Worm (Caenorhabditis elegans) whole organism, midembryonic: ENCODE results near the gene zzz-1.

Experiments
- T22C8.4 ChIP-seq: fragments of 200-800 bp; sonication (Bioruptor generic); IDR thresholded peaks from 2 replicates; pipeline ENCODE4 v1.3.6; 2022; ENCODE audit warnings: missing genetic modification characterization, missing compliant biosample characterization
- cog-1 ChIP-seq: sonication (generic microtip); optimal IDR thresholded peaks from 2 replicates; lab custom pipeline; 2016; ENCODE audit warnings: missing genetic modification characterization, missing compliant biosample characterization
- flt-1 ChIP-seq: fragments of 200-800 bp; sonication (Bioruptor generic); IDR thresholded peaks from 2 replicates; pipeline ENCODE4 v1.3.6; 2022; ENCODE audit warnings: missing genetic modification characterization, missing compliant biosample characterization
- klf-2 ChIP-seq: fragments of 200-800 bp; sonication (Bioruptor generic); conservative IDR thresholded peaks from 2 replicates; pipeline ENCODE4 v1.3.6; 2022; ENCODE audit warnings: missing genetic modification reagents, missing genetic modification characterization, missing compliant biosample characterization
- med-1 ChIP-seq: sonication (generic microtip); optimal IDR thresholded peaks from 2 replicates; lab custom pipeline; 2017; ENCODE audit warnings: missing genetic modification characterization, mild to moderate bottlenecking, missing compliant biosample characterization, antibody characterized with exemption, missing genetic modification reagents; ENCODE audit not compliant: insufficient read depth
- ref-1 ChIP-seq: fragments of 200-800 bp; sonication (Bioruptor generic); conservative IDR thresholded peaks from 2 replicates; pipeline ENCODE4 v1.3.6; 2022; ENCODE audit warnings: missing genetic modification reagents, missing genetic modification characterization, missing compliant biosample characterization
- tab-1 ChIP-seq: fragments of 200-800 bp; sonication (Bioruptor generic); IDR thresholded peaks from 2 replicates; pipeline ENCODE4 v1.3.6; 2022; ENCODE audit warnings: missing genetic modification characterization, missing compliant biosample characterization
- ztf-23 ChIP-seq: fragments of 200-800 bp; sonication (Bioruptor generic); IDR thresholded peaks from 2 replicates; pipeline ENCODE4 v1.3.6; 2022; ENCODE audit warnings: missing genetic modification reagents, missing genetic modification characterization, missing compliant biosample characterization
- ztf-29 ChIP-seq: fragments of 200-800 bp; sonication (Bioruptor generic); IDR thresholded peaks from 2 replicates; pipeline ENCODE4 v1.3.6; 2022; ENCODE audit warnings: missing genetic modification reagents, missing genetic modification characterization, missing compliant biosample characterization

zzz-1 gene

ce11 chrV:10932411-10932810, 23.4 kb upstream of the zzz-1 start, which contains the start of gene F58B4.5:
Gene F58B4.5, plus strand, starts transcription at chrV:10932693.
- TF ChIP-seq ztf-29 (GFP tag; lab: Robert Waterston, UW) (no peak), flt-1 (GFP tag; lab: Robert Waterston, UW) (no peak), klf-2 (GFP tag; lab: Robert Waterston, UW) (no peak), tab-1 (no peak), med-1 (GFP tag; lab: Kevin White, UChicago) (no peak), ref-1 (GFP tag; lab: Robert Waterston, UW) (no peak), cog-1 (no peak)

DNA sequence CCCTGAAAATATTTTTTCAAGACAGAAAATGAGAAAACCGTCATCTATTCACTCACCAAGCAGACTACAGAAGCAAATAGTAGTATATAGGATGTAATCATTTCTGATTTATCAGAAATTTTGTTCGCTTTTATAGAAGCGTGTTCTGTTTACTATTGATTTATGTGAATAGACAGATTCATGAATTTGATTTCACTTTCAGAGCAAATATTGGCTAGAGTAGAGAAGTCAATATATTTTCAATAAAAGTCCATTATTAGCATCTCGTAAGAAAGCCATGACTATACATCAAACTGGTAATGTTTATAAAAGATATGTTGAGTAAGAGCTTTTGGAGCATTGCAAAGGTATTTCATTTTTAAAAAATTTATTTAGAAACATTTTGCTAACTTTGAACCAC, 22.2 kb upstream of the zzz-1 start, which contains the start of gene scvp-1:
scvp-1 (minus strand) TSS at position 101 of the 400 bp plus-strand sequence.
- TF ChIP-seq klf-2 (GFP tag; lab: Robert Waterston, UW) (no peak), tab-1 (no peak), flt-1 (GFP tag; lab: Robert Waterston, UW) (no peak), ref-1 (GFP tag; lab: Robert Waterston, UW) (no peak), med-1 (GFP tag; lab: Kevin White, UChicago) (no peak), ztf-29 (GFP tag; lab: Robert Waterston, UW) (no peak), cog-1 (no peak), T22C8.4 (GFP tag; lab: Robert Waterston, UW) (no peak), ztf-23 (GFP tag; lab: Robert Waterston, UW) (no peak)

- no peak for TF ChIP-seq tab-1
- no peak for TF ChIP-seq T22C8.4 (GFP tag; lab: Robert Waterston, UW)
- TF ChIP-seq flt-1 (GFP tag; lab: Robert Waterston, UW): no peak
- no peak for TF ChIP-seq klf-2 (GFP tag; lab: Robert Waterston, UW)
- TF ChIP-seq cog-1: no peak
- no peak for TF ChIP-seq ref-1 (GFP tag; lab: Robert Waterston, UW)
- no peak for TF ChIP-seq ztf-29 (GFP tag; lab: Robert Waterston, UW)
- TF ChIP-seq ztf-23 (GFP tag; lab: Robert Waterston, UW): no peak
- TF ChIP-seq med-1 (GFP tag; lab: Kevin White, UChicago): no peak
These were observed 20.5 kb upstream of the zzz-1 start, which contains the start of gene F58B4.3 for ce11 chrV:10929511-10929910. Gene F58B4.3, plus strand, starts transcription at chrV:10929811.

- no peak for TF ChIP-seq klf-2 (GFP tag; lab: Robert Waterston, UW)
- TF ChIP-seq med-1 (GFP tag; lab: Kevin White, UChicago): no peak
- TF ChIP-seq ref-1 (GFP tag; lab: Robert Waterston, UW): no peak
- no peak for TF ChIP-seq cog-1
- TF ChIP-seq tab-1: no peak
- no peak for TF ChIP-seq ztf-23 (GFP tag; lab: Robert Waterston, UW)
- no peak for TF ChIP-seq flt-1 (GFP tag; lab: Robert Waterston, UW)
- TF ChIP-seq ztf-29 (GFP tag; lab: Robert Waterston, UW): no peak
- TF ChIP-seq T22C8.4 (GFP tag; lab: Robert Waterston, UW): no peak
These were observed 16.7 kb upstream of the zzz-1 start for ce11 chrV:10925658-10926057.

DNA sequence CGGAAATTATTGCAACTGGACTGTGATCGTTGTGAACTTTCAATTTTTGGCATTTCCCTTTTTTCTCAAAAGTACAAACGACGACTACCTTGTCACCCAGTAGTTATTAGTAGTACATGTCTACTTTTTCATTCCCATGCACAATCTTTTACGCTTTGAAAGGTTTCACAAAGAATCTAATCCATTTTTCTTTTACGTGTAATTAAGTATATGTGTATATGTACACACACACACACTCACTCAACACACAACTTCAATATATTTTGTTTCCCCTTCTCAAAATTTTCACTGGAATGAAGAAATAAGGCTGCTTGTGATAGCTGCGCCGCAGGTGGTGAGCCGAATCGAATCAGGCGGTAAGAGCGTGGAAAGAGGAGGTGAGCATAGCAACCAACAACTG, 15.8 kb upstream of the zzz-1 start, which contains the start of gene F58B4.6:
F58B4.6 (plus strand) TSS at position 301 of the 400 bp plus-strand sequence.
- TF ChIP-seq cog-1 (no peak), flt-1 (GFP tag; lab: Robert Waterston, UW) (no peak), T22C8.4 (GFP tag; lab: Robert Waterston, UW) (no peak), tab-1 (no peak), klf-2 (GFP tag; lab: Robert Waterston, UW) (no peak), med-1 (GFP tag; lab: Kevin White, UChicago) (no peak), ztf-29 (GFP tag; lab: Robert Waterston, UW) (no peak), ztf-23 (GFP tag; lab: Robert Waterston, UW) (no peak), ref-1 (GFP tag; lab: Robert Waterston, UW) (no peak)

ce11 chrV:10923229-10923628, 14.3 kb upstream of the zzz-1 start, which contains the start of gene F58B4.7:
Gene F58B4.7, minus strand, starts transcription at chrV:10923329.
- TF ChIP-seq klf-2 (GFP tag; lab: Robert Waterston, UW) (no peak), ztf-29 (GFP tag; lab: Robert Waterston, UW) (no peak), med-1 (GFP tag; lab: Kevin White, UChicago) (no peak), flt-1 (GFP tag; lab: Robert Waterston, UW) (no peak)

DNA sequence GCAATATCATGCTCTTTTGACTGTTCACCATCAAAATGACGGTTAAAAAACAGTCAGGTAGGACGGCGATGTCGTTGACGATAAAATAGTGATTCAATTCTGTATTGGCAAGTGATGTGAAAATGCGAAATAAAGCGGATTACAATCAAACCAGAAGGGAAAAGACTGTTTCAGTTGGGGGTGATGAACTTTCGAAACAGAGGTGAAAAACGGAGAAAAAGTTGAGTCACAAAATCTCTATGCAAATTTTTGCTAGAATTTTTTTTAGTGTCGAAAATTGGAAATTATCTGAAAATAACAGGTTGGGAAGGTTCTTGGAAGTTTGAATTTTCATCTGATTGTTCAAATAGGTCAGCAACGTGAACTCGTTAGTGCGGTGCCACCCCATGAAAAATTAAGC, 12.8 kb upstream of the zzz-1 start, which contains the start of gene nas-31:
nas-31 (minus strand) TSS at position 101 of the 400 bp plus-strand sequence.
- no peak for TF ChIP-seq tab-1
- TF ChIP-seq ztf-29 (GFP tag; lab: Robert Waterston, UW): no peak
- no peak for TF ChIP-seq T22C8.4 (GFP tag; lab: Robert Waterston, UW)
- TF ChIP-seq ztf-23 (GFP tag; lab: Robert Waterston, UW): no peak
- no peak for TF ChIP-seq flt-1 (GFP tag; lab: Robert Waterston, UW)

DNA sequence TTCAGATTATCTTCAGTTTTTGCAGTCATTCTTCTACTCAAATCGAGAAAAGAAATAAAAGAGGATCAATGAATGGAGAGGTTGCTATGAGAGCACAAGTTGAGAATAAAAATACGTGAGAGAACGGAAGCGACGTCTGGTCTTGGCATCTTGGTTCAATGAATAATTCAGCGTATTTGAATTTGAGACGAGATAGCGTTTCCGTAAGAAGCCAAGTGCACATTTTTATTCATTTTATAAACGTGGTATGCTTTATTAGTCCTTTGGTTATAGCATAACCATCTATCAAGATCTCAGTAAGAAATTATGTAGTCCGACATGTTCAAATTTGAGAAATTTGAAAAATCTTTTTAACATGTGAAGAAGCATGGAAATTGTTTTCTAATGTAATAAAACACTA, 9.4 kb upstream of the zzz-1 start, which contains the start of gene F58B4.2:
F58B4.2 (minus strand) TSS at position 101 of the 400 bp plus-strand sequence.
- TF ChIP-seq ztf-29 (GFP tag; lab: Robert Waterston, UW): no peak

DNA sequence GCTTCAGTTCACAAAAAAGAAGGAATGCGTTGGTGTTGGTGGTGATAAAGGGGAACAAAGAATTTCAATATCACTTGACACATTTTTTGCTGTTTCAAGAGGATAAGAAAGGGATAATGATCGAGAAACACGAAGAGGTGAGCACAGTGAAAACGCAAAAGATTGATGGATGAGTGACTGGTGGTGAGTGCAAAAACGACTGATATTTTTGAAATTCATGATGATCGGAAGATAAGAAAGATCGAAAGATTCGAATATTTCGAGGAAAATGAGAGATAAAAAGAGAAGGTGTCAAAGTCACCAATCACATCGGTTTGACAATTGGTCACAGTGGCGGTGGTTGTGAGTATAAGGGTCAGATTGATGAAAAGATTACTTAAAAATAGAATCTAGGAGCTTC, 7.0 kb upstream of the zzz-1 start:
- TF ChIP-seq klf-2 (GFP tag; lab: Robert Waterston, UW) (no peak), ztf-29 (GFP tag; lab: Robert Waterston, UW) (no peak), ref-1 (GFP tag; lab: Robert Waterston, UW) (no peak), ztf-23 (GFP tag; lab: Robert Waterston, UW) (no peak), flt-1 (GFP tag; lab: Robert Waterston, UW) (no peak), med-1 (GFP tag; lab: Kevin White, UChicago) (no peak), T22C8.4 (GFP tag; lab: Robert Waterston, UW) (no peak), tab-1 (no peak), cog-1 (no peak)

- TF ChIP-seq cog-1 (no peak), ref-1 (GFP tag; lab: Robert Waterston, UW) (no peak), ztf-29 (GFP tag; lab: Robert Waterston, UW) (no peak)
These were observed 988 bp upstream of the zzz-1 start for ce11 chrV:10909959-10910358.
